Fruit fly (Drosophila melanogaster): ENCODE results near the gene CG2150.

CG2150 gene

dm6 chr3R:31771790-31772576, 7.4 kb upstream of the CG2150 start, which contains the start of the genes betaGlu and sip3:
TSS of gene betaGlu (minus strand) at chr3R:31771848.
TSS of gene sip3 (plus strand) at chr3R:31772219.
- TF ChIP-seq CG1620 (GFP tag; optimal IDR thresholded peaks at IDR 0.05) (peak; percentile 7), Hr96 (GFP tag; optimal IDR thresholded peaks at IDR 0.05) (no peak), pad (GFP tag; optimal IDR thresholded peaks at IDR 0.05) (peak; percentile 7), cnc (optimal IDR thresholded peaks at IDR 0.05) (no peak), CG7045 (GFP tag; optimal IDR thresholded peaks at IDR 0.05) (no peak), CG5204 (GFP tag; optimal IDR thresholded peaks at IDR 0.05) (no peak), CG11617 (GFP tag; optimal IDR thresholded peaks at IDR 0.05) (peak; percentile 31), CG12768 (GFP tag; optimal IDR thresholded peaks at IDR 0.05) (no peak), cic (GFP tag; optimal IDR thresholded peaks at IDR 0.05) (no peak), bab1 (GFP tag; optimal IDR thresholded peaks at IDR 0.05) (peak; percentile 32), CG7101 (tag; optimal IDR thresholded peaks at IDR 0.05) (no peak), Clk (GFP tag; optimal IDR thresholded peaks at IDR 0.05) (no peak), toe (GFP tag; optimal IDR thresholded peaks at IDR 0.05) (peak; percentile 61), Crg-1 (GFP tag; optimal IDR thresholded peaks at IDR 0.05) (no peak), kay (GFP tag; ENCODE audit: borderline replicate concordance) (peak; percentile 96), tj (GFP tag; optimal IDR thresholded peaks at IDR 0.05) (no peak)

dm6 chr3R:31768198-31768597, 3.6 kb upstream of the CG2150 start:
- TF ChIP-seq Clk (GFP tag; optimal IDR thresholded peaks at IDR 0.05) (no peak), kay (GFP tag; ENCODE audit: borderline replicate concordance) (no peak), CG33017 (tag; optimal IDR thresholded peaks at IDR 0.05) (no peak), CG11617 (GFP tag; optimal IDR thresholded peaks at IDR 0.05) (no peak), Mnt (GFP tag; optimal IDR thresholded peaks at IDR 0.05) (no peak), cic (GFP tag; optimal IDR thresholded peaks at IDR 0.05) (no peak), CG5204 (GFP tag; optimal IDR thresholded peaks at IDR 0.05) (no peak)

- TF ChIP-seq ovo (GFP tag; optimal IDR thresholded peaks at IDR 0.05), result no peak
- no peak for TF ChIP-seq CG33017 (tag; optimal IDR thresholded peaks at IDR 0.05)
- no peak for TF ChIP-seq Hr96 (GFP tag; optimal IDR thresholded peaks at IDR 0.05)
- no peak for TF ChIP-seq bab1 (GFP tag; optimal IDR thresholded peaks at IDR 0.05)
- TF ChIP-seq Mnt (GFP tag; optimal IDR thresholded peaks at IDR 0.05), result no peak
- no peak for TF ChIP-seq CG7045 (GFP tag; optimal IDR thresholded peaks at IDR 0.05)
- no peak for TF ChIP-seq CG11617 (GFP tag; optimal IDR thresholded peaks at IDR 0.05)
- TF ChIP-seq Clk (GFP tag; optimal IDR thresholded peaks at IDR 0.05), result no peak
- TF ChIP-seq kay (GFP tag; ENCODE audit: borderline replicate concordance), result no peak
- TF ChIP-seq CG14711 (tag; optimal IDR thresholded peaks at IDR 0.05), result no peak
- TF ChIP-seq pad (GFP tag; optimal IDR thresholded peaks at IDR 0.05), result no peak
- TF ChIP-seq CG7101 (tag; optimal IDR thresholded peaks at IDR 0.05), result no peak
- no peak for TF ChIP-seq cic (GFP tag; optimal IDR thresholded peaks at IDR 0.05)
- no peak for TF ChIP-seq tj (GFP tag; optimal IDR thresholded peaks at IDR 0.05)
- TF ChIP-seq cnc (optimal IDR thresholded peaks at IDR 0.05), result no peak
- no peak for TF ChIP-seq CG12768 (GFP tag; optimal IDR thresholded peaks at IDR 0.05)
- TF ChIP-seq CG5204 (GFP tag; optimal IDR thresholded peaks at IDR 0.05), result no peak
- TF ChIP-seq toe (GFP tag; optimal IDR thresholded peaks at IDR 0.05), result no peak
- TF ChIP-seq Crg-1 (GFP tag; optimal IDR thresholded peaks at IDR 0.05), result no peak
Measured at dm6 chr3R:31767528-31767927, 3.0 kb upstream of the CG2150 start.

dm6 chr3R:31765145-31765544, 573 bp upstream of the CG2150 start:
- TF ChIP-seq kay (GFP tag; ENCODE audit: borderline replicate concordance), result no peak
- no peak for TF ChIP-seq Hr96 (GFP tag; optimal IDR thresholded peaks at IDR 0.05)
- no peak for TF ChIP-seq CG11617 (GFP tag; optimal IDR thresholded peaks at IDR 0.05)
- no peak for TF ChIP-seq Mnt (GFP tag; optimal IDR thresholded peaks at IDR 0.05)
- no peak for TF ChIP-seq tj (GFP tag; optimal IDR thresholded peaks at IDR 0.05)
- TF ChIP-seq CG33017 (tag; optimal IDR thresholded peaks at IDR 0.05), result no peak
- no peak for TF ChIP-seq CG5204 (GFP tag; optimal IDR thresholded peaks at IDR 0.05)
- TF ChIP-seq bab1 (GFP tag; optimal IDR thresholded peaks at IDR 0.05), result no peak
- TF ChIP-seq Clk (GFP tag; optimal IDR thresholded peaks at IDR 0.05), result no peak
- TF ChIP-seq cnc (optimal IDR thresholded peaks at IDR 0.05), result no peak
- TF ChIP-seq CG7045 (GFP tag; optimal IDR thresholded peaks at IDR 0.05), result no peak
- no peak for TF ChIP-seq CG14711 (tag; optimal IDR thresholded peaks at IDR 0.05)
- TF ChIP-seq toe (GFP tag; optimal IDR thresholded peaks at IDR 0.05), result no peak
- TF ChIP-seq CG7101 (tag; optimal IDR thresholded peaks at IDR 0.05), result no peak
- no peak for TF ChIP-seq cic (GFP tag; optimal IDR thresholded peaks at IDR 0.05)
- no peak for TF ChIP-seq CG12768 (GFP tag; optimal IDR thresholded peaks at IDR 0.05)
- TF ChIP-seq pad (GFP tag; optimal IDR thresholded peaks at IDR 0.05), result no peak
- no peak for TF ChIP-seq CG1620 (GFP tag; optimal IDR thresholded peaks at IDR 0.05)
- TF ChIP-seq ovo (GFP tag; optimal IDR thresholded peaks at IDR 0.05), result no peak

- TF ChIP-seq cnc (optimal IDR thresholded peaks at IDR 0.05), result no peak
Measured at dm6 chr3R:31762672-31763071, 1.9 kb downstream of the CG2150 start.

dm6 chr3R:31761529-31762009, 3.0 kb downstream of the CG2150 start, which contains the start of gene Smvt:
TSS of gene Smvt (minus strand) at chr3R:31761579.
- TF ChIP-seq Crg-1 (GFP tag; optimal IDR thresholded peaks at IDR 0.05), result no peak
- peak; percentile 83 for TF ChIP-seq cic (GFP tag; optimal IDR thresholded peaks at IDR 0.05)
- peak in 1 of 2 experiments; percentile 13 for TF ChIP-seq cnc (optimal IDR thresholded peaks at IDR 0.05)

Data from whole organism, adult.